Worm (Caenorhabditis elegans) whole organism, L4/young adult: ENCODE results near the gene C08F1.8.

Experiments
- W03F9.2 ChIP-seq: fragments of 150-350 bp; optimal IDR thresholded peaks from 2 replicates; lab custom pipeline; 2014; ENCODE audit warnings: missing biosample characterization, missing genetic modification characterization
- dao-5 ChIP-seq: sonication (generic microtip); optimal IDR thresholded peaks from 2 replicates; lab custom pipeline; 2016; ENCODE audit warnings: missing genotype, missing genetic modification characterization, moderate library complexity, missing compliant biosample characterization
- him-1 ChIP-seq: sonication (generic microtip); optimal IDR thresholded peaks from 2 replicates; lab custom pipeline; 2016; ENCODE audit warnings: missing genotype, missing genetic modification reagents, missing genetic modification characterization, missing compliant biosample characterization

- TF ChIP-seq dao-5 (tag; lab: Kevin White, UChicago) (no peak), him-1 (tag; lab: Kevin White, UChicago) (no peak), W03F9.2 (no peak)
These were observed 45.0 kb downstream of the C08F1.8 start, which contains the start of gene math-28 for ce11 chrII:1763072-1763471.
